Worm (Caenorhabditis elegans): ENCODE results near the gene srlf-30.

Gene srlf-30

ce11 chrIV:10885915-10886314 lies 14.3 kb upstream of the srlf-30 start, which contains the start of gene srlf-11:
srlf-11 (minus strand) TSS chrIV:10886015.
- TF ChIP-seq ztf-29 (GFP tag; IDR thresholded peaks at IDR 0.05) = no peak
- TF ChIP-seq med-1 (GFP tag; optimal IDR thresholded peaks at IDR 0.05; ENCODE audit: insufficient read depth) = no peak
- TF ChIP-seq flt-1 (GFP tag; IDR thresholded peaks at IDR 0.05) = no peak
- TF ChIP-seq ref-1 (GFP tag; conservative IDR thresholded peaks at IDR 0.05) = no peak
- no peak for TF ChIP-seq T22C8.4 (GFP tag; IDR thresholded peaks at IDR 0.05)
- no peak for TF ChIP-seq klf-2 (GFP tag; conservative IDR thresholded peaks at IDR 0.05)
- TF ChIP-seq ztf-23 (GFP tag; IDR thresholded peaks at IDR 0.05) = no peak
- TF ChIP-seq cog-1 (tag; optimal IDR thresholded peaks at IDR 0.05) = no peak
- TF ChIP-seq tab-1 (GFP tag; IDR thresholded peaks at IDR 0.05) = no peak

- no peak for TF ChIP-seq cog-1 (tag; optimal IDR thresholded peaks at IDR 0.05)
- TF ChIP-seq ztf-23 (GFP tag; IDR thresholded peaks at IDR 0.05) = no peak
- no peak for TF ChIP-seq klf-2 (GFP tag; conservative IDR thresholded peaks at IDR 0.05)
- no peak for TF ChIP-seq ref-1 (GFP tag; conservative IDR thresholded peaks at IDR 0.05)
- TF ChIP-seq tab-1 (GFP tag; IDR thresholded peaks at IDR 0.05) = no peak
- no peak for TF ChIP-seq med-1 (GFP tag; optimal IDR thresholded peaks at IDR 0.05; ENCODE audit: insufficient read depth)
- no peak for TF ChIP-seq flt-1 (GFP tag; IDR thresholded peaks at IDR 0.05)
- no peak for TF ChIP-seq T22C8.4 (GFP tag; IDR thresholded peaks at IDR 0.05)
- TF ChIP-seq ztf-29 (GFP tag; IDR thresholded peaks at IDR 0.05) = no peak
These were observed 12.9 kb upstream of the srlf-30 start, which contains the start of gene F13E9.16 for ce11 chrIV:10887285-10887684. F13E9.16 (minus strand) TSS chrIV:10887385.

ce11 chrIV:10889820-10890462 lies 10.2 kb upstream of the srlf-30 start, which contains the start of gene F13E9.15:
F13E9.15 (minus strand) TSS chrIV:10889870.
- TF ChIP-seq ref-1 (GFP tag; conservative IDR thresholded peaks at IDR 0.05) = no peak

ce11 chrIV:10891993-10892392 lies 8.2 kb upstream of the srlf-30 start, which contains the start of gene srlf-12:
srlf-12 (minus strand) TSS chrIV:10892093.
- TF ChIP-seq med-1 (GFP tag; optimal IDR thresholded peaks at IDR 0.05; ENCODE audit: insufficient read depth) (no peak), cog-1 (tag; optimal IDR thresholded peaks at IDR 0.05) (no peak), T22C8.4 (GFP tag; IDR thresholded peaks at IDR 0.05) (no peak), ref-1 (GFP tag; conservative IDR thresholded peaks at IDR 0.05) (no peak), ztf-29 (GFP tag; IDR thresholded peaks at IDR 0.05) (no peak), flt-1 (GFP tag; IDR thresholded peaks at IDR 0.05) (no peak), klf-2 (GFP tag; conservative IDR thresholded peaks at IDR 0.05) (no peak), ztf-23 (GFP tag; IDR thresholded peaks at IDR 0.05) (no peak)

- TF ChIP-seq med-1 (GFP tag; optimal IDR thresholded peaks at IDR 0.05; ENCODE audit: insufficient read depth) (no peak), T22C8.4 (GFP tag; IDR thresholded peaks at IDR 0.05) (no peak), ztf-23 (GFP tag; IDR thresholded peaks at IDR 0.05) (no peak), ref-1 (GFP tag; conservative IDR thresholded peaks at IDR 0.05) (no peak), ztf-29 (GFP tag; IDR thresholded peaks at IDR 0.05) (no peak), flt-1 (GFP tag; IDR thresholded peaks at IDR 0.05) (no peak), tab-1 (GFP tag; IDR thresholded peaks at IDR 0.05) (no peak), cog-1 (tag; optimal IDR thresholded peaks at IDR 0.05) (no peak)
These were observed 5.9 kb upstream of the srlf-30 start, which contains the start of gene srlf-14 for ce11 chrIV:10894255-10894654. srlf-14 (minus strand) TSS chrIV:10894355.

- TF ChIP-seq ref-1 (GFP tag; conservative IDR thresholded peaks at IDR 0.05) = no peak
- TF ChIP-seq ztf-23 (GFP tag; IDR thresholded peaks at IDR 0.05) = no peak
- TF ChIP-seq tab-1 (GFP tag; IDR thresholded peaks at IDR 0.05) = no peak
- TF ChIP-seq ztf-29 (GFP tag; IDR thresholded peaks at IDR 0.05) = no peak
- TF ChIP-seq T22C8.4 (GFP tag; IDR thresholded peaks at IDR 0.05) = no peak
- no peak for TF ChIP-seq cog-1 (tag; optimal IDR thresholded peaks at IDR 0.05)
- TF ChIP-seq klf-2 (GFP tag; conservative IDR thresholded peaks at IDR 0.05) = no peak
- no peak for TF ChIP-seq med-1 (GFP tag; optimal IDR thresholded peaks at IDR 0.05; ENCODE audit: insufficient read depth)
- no peak for TF ChIP-seq flt-1 (GFP tag; IDR thresholded peaks at IDR 0.05)
These were observed 3.7 kb upstream of the srlf-30 start, which contains the start of gene srlf-13 for ce11 chrIV:10896512-10896911. srlf-13 (minus strand) TSS chrIV:10896612.

- TF ChIP-seq med-1 (GFP tag; optimal IDR thresholded peaks at IDR 0.05; ENCODE audit: insufficient read depth) (no peak), cog-1 (tag; optimal IDR thresholded peaks at IDR 0.05) (no peak), flt-1 (GFP tag; IDR thresholded peaks at IDR 0.05) (no peak), ztf-23 (GFP tag; IDR thresholded peaks at IDR 0.05) (no peak), klf-2 (GFP tag; conservative IDR thresholded peaks at IDR 0.05) (no peak), tab-1 (GFP tag; IDR thresholded peaks at IDR 0.05) (no peak), ztf-29 (GFP tag; IDR thresholded peaks at IDR 0.05) (no peak)
These were observed 2.0 kb upstream of the srlf-30 start for ce11 chrIV:10898160-10898559.

ce11 chrIV:10899091-10899490 lies 1.1 kb upstream of the srlf-30 start, which contains the start of the genes F13E9.9 and F13E9.19:
F13E9.9 (minus strand) TSS chrIV:10899191.
F13E9.19 (plus strand) TSS chrIV:10899406.
- TF ChIP-seq klf-2 (GFP tag; conservative IDR thresholded peaks at IDR 0.05) = no peak
- TF ChIP-seq ref-1 (GFP tag; conservative IDR thresholded peaks at IDR 0.05) = no peak
- no peak for TF ChIP-seq ztf-29 (GFP tag; IDR thresholded peaks at IDR 0.05)

ce11 chrIV:10902476-10902875 lies 2.3 kb downstream of the srlf-30 start:
- TF ChIP-seq ref-1 (GFP tag; conservative IDR thresholded peaks at IDR 0.05) (no peak), T22C8.4 (GFP tag; IDR thresholded peaks at IDR 0.05) (no peak), flt-1 (GFP tag; IDR thresholded peaks at IDR 0.05) (no peak), med-1 (GFP tag; optimal IDR thresholded peaks at IDR 0.05; ENCODE audit: insufficient read depth) (no peak), ztf-23 (GFP tag; IDR thresholded peaks at IDR 0.05) (no peak), tab-1 (GFP tag; IDR thresholded peaks at IDR 0.05) (no peak), ztf-29 (GFP tag; IDR thresholded peaks at IDR 0.05) (no peak), cog-1 (tag; optimal IDR thresholded peaks at IDR 0.05) (no peak), klf-2 (GFP tag; conservative IDR thresholded peaks at IDR 0.05) (no peak)

- TF ChIP-seq klf-2 (GFP tag; conservative IDR thresholded peaks at IDR 0.05) = no peak
- TF ChIP-seq ztf-23 (GFP tag; IDR thresholded peaks at IDR 0.05) = no peak
- TF ChIP-seq tab-1 (GFP tag; IDR thresholded peaks at IDR 0.05) = no peak
- TF ChIP-seq T22C8.4 (GFP tag; IDR thresholded peaks at IDR 0.05) = no peak
- TF ChIP-seq flt-1 (GFP tag; IDR thresholded peaks at IDR 0.05) = no peak
These were observed 4.1 kb downstream of the srlf-30 start, which contains the start of gene ZK596.3 for ce11 chrIV:10904282-10904681. ZK596.3 (minus strand) TSS chrIV:10904382.
